Worm (Caenorhabditis elegans) whole organism, L4/young adult: ENCODE results near the gene srw-54.

Source experiments
- W03F9.2 ChIP-seq: fragments of 150-350 bp; optimal IDR thresholded peaks from 2 replicates; lab custom pipeline; 2014; ENCODE audit warnings: missing biosample characterization, missing genetic modification characterization
- dao-5 ChIP-seq: sonication (generic microtip); optimal IDR thresholded peaks from 2 replicates; lab custom pipeline; 2016; ENCODE audit warnings: missing genotype, missing genetic modification characterization, moderate library complexity, missing compliant biosample characterization
- him-1 ChIP-seq: sonication (generic microtip); optimal IDR thresholded peaks from 2 replicates; lab custom pipeline; 2016; ENCODE audit warnings: missing genotype, missing genetic modification reagents, missing genetic modification characterization, missing compliant biosample characterization

The srw-54 gene

ce11 chrV:16610791-16611385, at the start of gene srw-54:
Gene srw-54 (plus strand): TSS chrV:16611335.
- no peak for TF ChIP-seq W03F9.2
- TF ChIP-seq dao-5 = no peak
- TF ChIP-seq him-1 = no peak

DNA sequence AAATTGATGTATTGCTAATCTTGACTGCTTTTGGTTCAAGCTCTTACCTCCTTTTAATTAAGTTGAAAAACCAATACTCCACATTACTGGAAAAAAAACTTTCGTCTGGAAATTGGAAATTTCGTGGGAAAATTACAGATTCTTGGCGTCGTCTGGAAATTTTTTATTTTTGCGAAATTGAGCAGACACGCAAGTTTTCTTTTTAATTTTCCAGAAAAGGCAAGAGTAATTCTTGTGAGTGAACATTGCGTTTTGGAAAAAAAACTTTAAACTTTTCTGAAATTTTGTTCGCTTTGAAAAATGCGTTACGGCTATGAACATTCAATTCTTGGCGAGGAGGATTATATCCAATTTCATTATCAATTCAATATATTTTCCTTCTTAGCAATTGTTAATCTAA, 45.5 kb upstream of the srw-54 start, which contains the start of gene sru-45:
Gene sru-45, plus strand, starts transcription at position 301 of the 400 bp plus-strand sequence.
- TF ChIP-seq him-1 = no peak
- TF ChIP-seq W03F9.2 = no peak
- no peak for TF ChIP-seq dao-5

DNA sequence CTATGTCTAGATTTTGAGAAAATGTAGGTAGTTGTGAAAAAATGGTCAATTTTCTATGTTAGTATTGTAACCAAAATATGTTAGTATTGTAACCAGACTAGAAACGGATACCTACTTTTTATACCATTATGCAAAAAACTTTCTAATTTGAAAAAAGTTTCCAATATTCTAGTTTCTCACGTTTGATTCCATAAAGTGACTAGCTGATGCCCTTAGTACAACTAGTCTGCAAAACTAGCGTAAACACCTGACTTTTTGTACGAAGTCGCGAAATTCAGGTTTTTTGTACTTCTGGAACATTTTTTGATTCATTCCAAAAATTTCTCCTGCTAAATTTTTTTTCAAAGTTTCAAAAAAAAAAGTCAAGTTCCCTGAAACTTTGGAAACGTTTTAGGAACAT, 43.1 kb upstream of the srw-54 start:
- no peak for TF ChIP-seq dao-5
- TF ChIP-seq him-1 = no peak
- TF ChIP-seq W03F9.2 = no peak

DNA sequence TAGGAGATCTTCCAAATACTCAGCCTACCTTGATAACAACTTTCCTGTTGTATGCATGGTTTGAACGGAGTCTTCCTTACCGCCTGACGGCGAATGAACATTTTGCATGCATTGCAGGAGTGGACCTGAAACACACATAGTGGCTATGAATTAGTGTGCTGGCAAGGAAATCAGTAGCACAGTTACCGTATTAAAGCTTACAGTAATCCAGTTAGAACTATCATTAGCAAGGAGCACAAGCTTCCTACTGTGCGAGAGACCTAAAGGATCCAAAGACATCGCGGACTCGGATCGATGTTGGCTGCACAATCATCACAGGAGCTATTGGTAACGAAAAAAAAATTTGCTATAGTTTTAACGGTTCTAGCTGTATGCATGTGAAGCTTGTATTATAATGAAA, 40.4 kb upstream of the srw-54 start, which contains the start of gene nhr-233:
Gene nhr-233, minus strand, starts transcription at position 101 of the 400 bp plus-strand sequence.
- TF ChIP-seq W03F9.2 (no peak), him-1 (no peak), dao-5 (no peak)

DNA sequence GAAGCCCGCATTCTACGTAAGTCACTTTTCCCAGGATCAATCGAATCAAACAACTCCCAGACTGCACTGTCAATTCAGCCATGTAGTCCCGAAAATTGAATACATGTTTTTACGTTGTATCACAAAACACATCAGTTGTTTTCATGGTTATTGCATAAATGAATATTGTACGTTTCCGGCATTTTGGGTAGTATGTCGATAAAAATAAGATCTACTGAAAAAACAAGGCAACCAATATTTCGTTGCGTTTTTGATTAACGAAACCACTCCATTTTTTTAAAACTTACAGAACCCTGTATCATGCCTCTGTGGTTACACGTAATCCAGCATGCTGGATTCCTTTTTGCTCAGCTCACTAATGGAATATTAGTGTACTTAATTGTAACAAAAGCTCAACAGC, 38.0 kb upstream of the srw-54 start, which contains the start of gene str-149:
Gene str-149, plus strand, starts transcription at position 301 of the 400 bp plus-strand sequence.
- no peak for TF ChIP-seq him-1
- TF ChIP-seq dao-5 = no peak
- TF ChIP-seq W03F9.2 = no peak

- TF ChIP-seq dao-5 = no peak
- TF ChIP-seq W03F9.2 = no peak
- no peak for TF ChIP-seq him-1
These were observed 35.2 kb upstream of the srw-54 start, which contains the start of gene str-151 for ce11 chrV:16575900-16576299. Gene str-151 (plus strand): TSS chrV:16576200.

DNA sequence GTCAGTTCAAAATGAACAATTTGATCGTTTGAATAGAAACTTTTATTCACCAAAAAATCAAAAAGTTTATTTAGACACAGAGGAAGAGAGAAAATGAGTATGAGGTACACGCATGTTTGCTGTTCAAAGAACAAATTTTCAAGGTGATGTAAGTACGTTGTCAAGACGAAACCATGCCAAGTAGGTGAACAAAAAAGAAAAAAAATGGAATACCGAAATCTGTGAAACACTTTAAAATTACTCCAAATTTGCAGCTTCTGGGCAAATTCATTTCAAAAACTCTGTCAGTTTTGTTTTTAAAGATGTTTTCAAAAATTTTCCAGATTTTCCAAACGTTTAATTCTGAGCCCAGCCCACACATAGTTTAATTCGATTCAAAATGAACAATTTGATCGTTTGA, 30.7 kb upstream of the srw-54 start, which contains the start of gene nhr-271:
Gene nhr-271, minus strand, starts transcription at position 101 of the 400 bp plus-strand sequence.
- TF ChIP-seq W03F9.2 (no peak), dao-5 (no peak), him-1 (no peak)

DNA sequence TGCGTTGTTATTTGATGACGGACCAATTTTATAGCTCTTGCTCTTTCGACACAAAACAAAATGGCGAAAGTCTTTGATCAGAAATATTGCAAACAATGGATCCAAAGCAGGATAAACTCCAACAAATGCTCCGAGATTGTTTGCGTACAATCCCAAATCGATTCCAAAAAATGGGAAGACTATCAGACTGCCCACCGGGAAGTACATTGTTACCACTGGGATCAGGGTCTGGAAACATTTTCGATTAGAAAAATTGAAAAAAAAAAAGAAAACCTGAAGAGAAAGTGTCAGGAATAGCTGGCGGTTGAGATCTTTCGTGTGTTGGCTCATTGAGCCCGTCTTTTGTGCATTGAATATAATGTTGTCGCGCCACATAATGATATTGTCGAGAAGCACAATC, 30.1 kb upstream of the srw-54 start:
- TF ChIP-seq him-1 (no peak), dao-5 (no peak), W03F9.2 (no peak)

ce11 chrV:16582973-16583372, 28.2 kb upstream of the srw-54 start, which contains the start of gene str-150:
Gene str-150 (plus strand): TSS chrV:16583273.
- no peak for TF ChIP-seq dao-5
- TF ChIP-seq W03F9.2 = no peak
- TF ChIP-seq him-1 = no peak

DNA sequence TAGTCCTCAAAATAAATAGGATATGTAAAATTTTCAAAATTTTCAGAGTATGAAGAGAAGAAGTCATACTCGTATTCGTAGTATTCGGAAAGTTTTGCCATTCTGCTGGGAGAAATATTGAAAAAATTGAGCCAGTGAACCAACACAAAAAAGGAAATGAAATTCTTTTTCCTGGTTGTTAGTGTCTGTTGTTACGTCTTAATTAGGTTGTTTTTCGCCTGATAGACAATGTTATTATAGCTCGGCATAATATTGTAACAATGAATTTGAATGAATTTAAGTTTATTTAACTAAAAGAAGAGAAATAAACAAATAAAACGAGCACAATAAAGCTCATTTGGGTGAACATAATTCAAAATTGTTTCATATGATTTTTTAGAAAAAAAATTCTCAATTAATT, 22.7 kb upstream of the srw-54 start, which contains the start of gene srw-73:
Gene srw-73, minus strand, starts transcription at position 101 of the 400 bp plus-strand sequence.
- TF ChIP-seq dao-5 = no peak

DNA sequence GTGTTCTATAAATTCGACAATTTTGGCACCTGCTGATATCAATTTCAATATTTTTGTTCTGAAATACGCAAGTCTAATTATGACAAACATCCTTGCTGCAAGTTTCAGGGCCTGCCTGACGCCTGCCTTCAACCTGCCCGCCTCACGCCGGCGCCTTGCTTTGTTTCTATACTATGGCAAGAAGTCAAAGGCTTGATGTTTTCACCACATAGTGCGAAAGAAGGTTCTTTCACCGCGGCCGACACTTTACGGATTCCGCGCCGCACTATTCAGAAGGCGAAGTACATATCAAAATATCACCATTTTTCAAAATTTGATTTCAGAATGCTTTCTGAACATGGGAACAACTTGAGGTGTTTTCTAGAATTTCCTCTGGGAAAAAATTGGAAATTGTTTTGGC, 21.6 kb upstream of the srw-54 start:
- TF ChIP-seq dao-5 (no peak), him-1 (no peak), W03F9.2 (no peak)

ce11 chrV:16591992-16592798, 18.9 kb upstream of the srw-54 start, which contains the start of gene srh-269:
Gene srh-269 (minus strand): TSS chrV:16592042.
- TF ChIP-seq him-1 (no peak), dao-5 (no peak), W03F9.2 (no peak)

- TF ChIP-seq him-1 (no peak), W03F9.2 (no peak), dao-5 (no peak)
These were observed 18.0 kb upstream of the srw-54 start for ce11 chrV:16592947-16593791.

DNA sequence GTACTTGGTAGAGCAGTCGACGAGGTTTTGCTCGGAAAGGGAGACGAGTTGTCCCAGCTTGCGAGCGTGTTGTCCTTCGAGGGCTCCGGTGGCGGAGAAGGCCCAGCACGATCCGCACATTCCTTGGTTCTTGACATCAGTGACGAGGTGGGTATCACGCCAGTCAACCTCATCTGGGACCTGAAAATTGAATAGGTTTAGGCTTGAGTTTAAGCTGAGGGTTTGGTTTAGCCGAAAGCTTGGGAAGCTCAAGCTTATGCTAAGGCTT, 17.4 kb upstream of the srw-54 start:
- TF ChIP-seq W03F9.2 = no peak
- TF ChIP-seq him-1 = no peak
- TF ChIP-seq dao-5 = no peak

DNA sequence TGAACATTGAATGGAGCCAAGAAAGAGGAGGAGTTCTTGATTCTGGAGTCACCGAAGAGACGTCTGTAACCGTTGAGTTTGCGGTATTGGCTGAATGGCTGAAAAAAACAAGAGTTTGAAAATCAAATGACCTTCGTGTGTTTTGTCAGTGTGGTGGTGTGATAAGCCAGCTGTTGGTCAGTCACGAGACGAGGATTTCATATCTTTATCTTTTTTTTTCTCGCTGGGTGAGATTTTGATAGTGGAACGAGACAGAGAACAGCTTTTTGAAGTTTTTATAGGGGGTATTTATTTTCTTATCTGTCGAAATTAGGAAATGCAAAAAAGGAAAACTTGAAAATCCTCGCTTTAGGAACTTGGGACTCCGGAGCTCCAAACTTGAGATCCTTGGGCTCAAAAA, 16.6 kb upstream of the srw-54 start:
- TF ChIP-seq him-1 (no peak), dao-5 (no peak), W03F9.2 (no peak)
